Fruit fly (Drosophila melanogaster) whole organism, pupa: ENCODE results near the gene promL.

Experiments used
- CG10348 ChIP-seq: fragments of 200-800 bp; sonication (Bioruptor generic); IDR thresholded peaks from 2 replicates; pipeline ENCODE4 v1.3.6; 2022; ENCODE audit warnings: missing biosample characterization, missing genetic modification characterization
- CG12605 ChIP-seq: fragments of 200-800 bp; sonication (Bioruptor generic); IDR thresholded peaks from 2 replicates; pipeline ENCODE4 v1.3.6; 2022; ENCODE audit warnings: missing biosample characterization, missing genetic modification characterization
- CG13204 ChIP-seq: fragments of 200-800 bp; sonication (Bioruptor generic); optimal IDR thresholded peaks from 2 replicates; lab custom pipeline; 2018; ENCODE audit warnings: missing biosample characterization, mild to moderate bottlenecking, missing genetic modification characterization, moderate library complexity
- CG14655 ChIP-seq: fragments of 200-800 bp; sonication (Bioruptor generic); optimal IDR thresholded peaks from 3 replicates; lab custom pipeline; 2017; ENCODE audit warnings: mild to moderate bottlenecking, missing biosample characterization, missing genetic modification reagents, missing genetic modification characterization
- CG15710 ChIP-seq: fragments of 200-800 bp; sonication (Bioruptor generic); optimal IDR thresholded peaks from 2 replicates; lab custom pipeline; 2018; ENCODE audit warnings: missing biosample characterization, mild to moderate bottlenecking, missing genetic modification characterization, moderate library complexity
- CG17806 ChIP-seq: fragments of 200-800 bp; sonication (Bioruptor generic); optimal IDR thresholded peaks from 2 replicates; lab custom pipeline; 2018; ENCODE audit warnings: missing biosample characterization, mild to moderate bottlenecking, missing genetic modification characterization, moderate library complexity
- CG32121 ChIP-seq: fragments of 200-800 bp; sonication (Bioruptor generic); IDR thresholded peaks from 2 replicates; pipeline ENCODE4 v1.3.6; 2022; ENCODE audit warnings: missing biosample characterization, missing genetic modification characterization
- CG34367 ChIP-seq: fragments of 200-800 bp; sonication (Bioruptor generic); optimal IDR thresholded peaks from 2 replicates; lab custom pipeline; 2018; ENCODE audit warnings: missing biosample characterization, mild to moderate bottlenecking, missing genetic modification characterization
- CG4496 ChIP-seq: fragments of 200-800 bp; sonication (Bioruptor generic); IDR thresholded peaks from 3 replicates; pipeline ENCODE4 v1.3.6; 2022; ENCODE audit warnings: missing biosample characterization, missing genetic modification characterization
- CG8159 ChIP-seq: fragments of 200-800 bp; sonication (Bioruptor generic); optimal IDR thresholded peaks from 3 replicates; lab custom pipeline; 2018; ENCODE audit warnings: missing biosample characterization, mild to moderate bottlenecking, missing genetic modification characterization, moderate library complexity
- CG8301 ChIP-seq: fragments of 200-800 bp; sonication (Bioruptor generic); optimal IDR thresholded peaks from 2 replicates; lab custom pipeline; 2018; ENCODE audit warnings: missing biosample characterization, mild to moderate bottlenecking, missing genetic modification characterization
- CG9948 ChIP-seq: fragments of 200-800 bp; sonication (Bioruptor generic); optimal IDR thresholded peaks from 2 replicates; lab custom pipeline; 2018; ENCODE audit warnings: missing biosample characterization, mild to moderate bottlenecking, missing genetic modification characterization, moderate library complexity
- D1 ChIP-seq: fragments of 200-800 bp; sonication (Bioruptor generic); optimal IDR thresholded peaks from 2 replicates; lab custom pipeline; 2018; ENCODE audit warnings: missing biosample characterization, mild to moderate bottlenecking, missing genetic modification characterization, moderate library complexity
- EcR ChIP-seq: fragments of 200-800 bp; sonication (Bioruptor generic); optimal IDR thresholded peaks from 3 replicates; lab custom pipeline; 2019; ENCODE audit warnings: missing biosample characterization, missing genetic modification characterization, mild to moderate bottlenecking, moderate library complexity, missing genetic modification reagents
- Ets98B ChIP-seq: fragments of 200-800 bp; sonication (Bioruptor generic); IDR thresholded peaks from 2 replicates; pipeline ENCODE4 v1.3.6; 2022; ENCODE audit warnings: missing biosample characterization, missing genetic modification characterization
- Pif1A ChIP-seq: fragments of 200-800 bp; sonication (Bioruptor generic); optimal IDR thresholded peaks from 3 replicates; lab custom pipeline; 2016; ENCODE audit warnings: missing biosample characterization, missing genetic modification characterization
- Pif1B ChIP-seq: fragments of 200-800 bp; sonication (Bioruptor generic); optimal IDR thresholded peaks from 3 replicates; lab custom pipeline; 2016; ENCODE audit warnings: missing biosample characterization, missing genetic modification characterization
- Snoo ChIP-seq: fragments of 200-800 bp; sonication (Bioruptor generic); optimal IDR thresholded peaks from 3 replicates; lab custom pipeline; 2017; ENCODE audit warnings: missing biosample characterization, mild to moderate bottlenecking, missing genetic modification characterization, inconsistent platforms
- fd96Ca ChIP-seq: fragments of 200-800 bp; sonication (Bioruptor generic); IDR thresholded peaks from 3 replicates; pipeline ENCODE4 v1.3.6; 2022; ENCODE audit warnings: missing biosample characterization, missing genetic modification characterization
- gl ChIP-seq: fragments of 200-800 bp; sonication (Bioruptor generic); optimal IDR thresholded peaks from 2 replicates; lab custom pipeline; 2018; ENCODE audit warnings: missing biosample characterization, mild to moderate bottlenecking, missing genetic modification characterization
- rn ChIP-seq: fragments of 200-800 bp; sonication (Bioruptor generic); IDR thresholded peaks from 2 replicates; pipeline ENCODE4 v1.3.6; 2022; ENCODE audit warnings: missing biosample characterization, missing genetic modification characterization

promL gene

DNA sequence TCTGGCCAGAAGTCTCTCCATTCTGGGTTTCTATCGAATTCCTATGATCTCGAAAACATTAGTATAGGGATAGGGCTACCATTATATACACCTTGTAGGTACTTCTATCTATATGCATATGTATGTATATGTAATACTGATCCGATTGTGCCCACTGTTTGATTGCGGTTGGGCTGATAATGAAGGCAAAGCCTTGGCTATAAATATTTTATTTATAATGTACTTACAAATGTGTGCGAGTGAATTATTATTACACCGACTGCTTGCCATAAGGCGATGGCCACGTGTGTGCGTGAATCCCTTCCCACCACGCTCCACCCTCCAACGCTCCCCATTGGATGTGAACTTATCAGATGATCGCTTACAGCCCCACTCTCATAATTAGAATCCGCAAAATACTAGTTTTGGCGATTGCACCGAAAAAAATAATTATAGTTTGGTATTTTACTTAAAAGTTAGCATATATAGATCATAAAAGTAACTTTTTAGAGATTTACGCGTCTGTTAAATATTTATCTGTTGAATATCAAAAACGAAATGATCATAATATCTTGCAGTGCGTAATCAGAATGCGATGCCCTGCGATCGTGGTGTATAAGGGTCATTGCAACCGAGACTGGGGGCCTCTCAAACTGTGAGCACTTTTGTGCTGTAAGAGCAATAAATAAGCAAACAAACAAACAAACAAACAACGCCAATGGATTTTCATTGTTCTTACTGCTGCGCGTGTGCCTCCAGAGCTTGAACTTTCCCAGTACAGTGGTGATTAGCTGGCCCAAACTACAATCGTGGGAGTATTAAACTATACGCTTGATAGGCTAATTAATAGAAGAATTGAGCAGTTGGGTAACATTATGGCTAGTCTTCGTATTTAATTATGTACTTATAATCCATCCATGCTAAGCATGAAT is 47.2 kb downstream of the promL start:
- peak; percentile 30 for TF ChIP-seq CG8301 (tag; lab: Kevin White, UChicago)
- TF ChIP-seq rn (GFP tag; lab: Robert Waterston, UW), result peak; percentile 4; the same call in 1 of the 2 replicates
- peak; percentile 42 for TF ChIP-seq CG15710 (tag; lab: Kevin White, UChicago)
- no peak for TF ChIP-seq gl (tag; lab: Kevin White, UChicago)
- no peak for TF ChIP-seq CG10348 (GFP tag; lab: Robert Waterston, UW)
- no peak for TF ChIP-seq D1 (tag; lab: Kevin White, UChicago)
- peak; percentile 12; the same call in 1 of the 2 replicates for TF ChIP-seq Ets98B
- TF ChIP-seq CG8159 (tag; lab: Kevin White, UChicago), result peak; percentile 46
- peak; percentile 40 for TF ChIP-seq CG14655 (GFP tag; lab: Kevin White, UChicago)
- TF ChIP-seq Pif1A (GFP tag; lab: Kevin White, UChicago), result no peak
- no peak for TF ChIP-seq Snoo (tag; lab: Kevin White, UChicago)
- peak; percentile 42 for TF ChIP-seq CG12605 (GFP tag; lab: Robert Waterston, UW)
- TF ChIP-seq CG13204 (GFP tag; lab: Kevin White, UChicago), result no peak
- peak; percentile 41 for TF ChIP-seq CG9948 (tag; lab: Kevin White, UChicago)
- TF ChIP-seq fd96Ca, result peak; percentile 7; the same call in 1 of the 3 replicates
- peak; percentile 30 for TF ChIP-seq CG17806 (tag; lab: Kevin White, UChicago)
- peak; percentile 59 for TF ChIP-seq CG32121
- TF ChIP-seq Pif1B (GFP tag; lab: Kevin White, UChicago), result no peak
- no peak for TF ChIP-seq CG34367
- TF ChIP-seq EcR (GFP tag; lab: Kevin White, UChicago), result peak; percentile 52
- TF ChIP-seq CG4496 (GFP tag; lab: Robert Waterston, UW), result peak; percentile 79; the same call in 2 of the 3 replicates

DNA sequence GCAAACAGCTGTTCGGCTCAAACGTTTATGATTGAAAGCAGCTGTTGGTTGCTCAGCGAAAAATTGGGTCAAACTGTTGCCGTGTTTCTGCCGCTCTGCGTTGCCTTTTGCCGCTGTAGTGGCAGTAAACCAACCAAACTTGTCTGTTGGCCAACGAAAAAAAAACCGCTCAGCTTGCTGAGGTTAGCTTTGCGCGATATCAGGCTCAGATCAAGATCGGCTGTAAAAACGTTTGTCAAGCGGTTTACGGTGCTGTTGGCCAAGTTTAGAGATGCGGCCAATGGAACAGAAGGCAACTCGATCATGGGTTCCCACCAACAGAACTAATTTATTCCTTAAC is 48.4 kb downstream of the promL start:
- TF ChIP-seq Ets98B, result no peak
- TF ChIP-seq CG9948 (tag; lab: Kevin White, UChicago), result no peak
- TF ChIP-seq CG17806 (tag; lab: Kevin White, UChicago), result no peak
- no peak for TF ChIP-seq Snoo (tag; lab: Kevin White, UChicago)
- TF ChIP-seq EcR (GFP tag; lab: Kevin White, UChicago), result no peak
- no peak for TF ChIP-seq CG15710 (tag; lab: Kevin White, UChicago)
- no peak for TF ChIP-seq CG12605 (GFP tag; lab: Robert Waterston, UW)
- TF ChIP-seq rn (GFP tag; lab: Robert Waterston, UW), result no peak
- no peak for TF ChIP-seq gl (tag; lab: Kevin White, UChicago)
- TF ChIP-seq CG8301 (tag; lab: Kevin White, UChicago), result no peak
- TF ChIP-seq CG34367, result no peak
- no peak for TF ChIP-seq CG10348 (GFP tag; lab: Robert Waterston, UW)
- no peak for TF ChIP-seq Pif1B (GFP tag; lab: Kevin White, UChicago)
- no peak for TF ChIP-seq D1 (tag; lab: Kevin White, UChicago)
- TF ChIP-seq CG14655 (GFP tag; lab: Kevin White, UChicago), result no peak
- TF ChIP-seq fd96Ca, result no peak
- TF ChIP-seq CG4496 (GFP tag; lab: Robert Waterston, UW), result no peak
- TF ChIP-seq CG32121, result no peak
- TF ChIP-seq CG13204 (GFP tag; lab: Kevin White, UChicago), result no peak
- TF ChIP-seq Pif1A (GFP tag; lab: Kevin White, UChicago), result no peak

DNA sequence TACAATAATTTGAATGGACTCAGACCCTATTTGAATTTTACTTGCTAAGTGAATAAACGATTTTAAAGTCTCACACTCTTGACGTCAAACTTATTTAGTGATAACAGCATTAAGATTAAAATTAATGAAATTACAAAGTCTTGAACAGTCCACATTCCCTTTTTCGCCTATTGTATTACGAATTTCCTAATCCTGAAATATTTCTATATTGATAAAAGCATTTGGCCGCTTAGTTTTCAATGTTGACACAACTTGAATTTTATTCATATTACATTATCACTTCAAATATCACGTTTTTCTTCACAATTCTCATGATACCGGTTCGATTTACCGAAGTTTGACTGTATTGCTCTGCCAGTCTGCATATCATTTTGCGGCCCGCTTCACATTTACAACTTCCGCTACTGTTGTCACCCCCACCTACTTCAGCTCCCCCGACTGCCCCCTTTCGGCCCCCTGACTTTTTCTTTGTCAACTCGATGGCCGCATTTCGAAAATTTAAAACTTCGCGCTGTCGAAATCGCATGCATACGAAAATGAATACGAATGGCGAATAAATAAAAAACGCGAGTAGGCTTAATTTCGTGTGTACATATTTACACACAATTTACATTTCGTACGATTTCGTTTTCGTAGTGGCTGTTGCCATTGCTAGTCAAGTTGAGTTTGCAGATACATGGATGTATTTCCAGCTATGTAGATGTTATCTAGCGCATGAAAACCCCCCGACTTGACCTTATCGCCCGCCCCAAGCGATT is 48.9 kb downstream of the promL start:
- TF ChIP-seq D1 (tag; lab: Kevin White, UChicago), result no peak
- TF ChIP-seq CG8301 (tag; lab: Kevin White, UChicago), result peak; percentile 56
- peak; percentile 28 for TF ChIP-seq CG9948 (tag; lab: Kevin White, UChicago)
- TF ChIP-seq rn (GFP tag; lab: Robert Waterston, UW), result no peak
- no peak for TF ChIP-seq Ets98B
- no peak; the same call in 2 of the 3 replicates for TF ChIP-seq CG4496 (GFP tag; lab: Robert Waterston, UW)
- TF ChIP-seq CG13204 (GFP tag; lab: Kevin White, UChicago), result no peak
- no peak for TF ChIP-seq CG10348 (GFP tag; lab: Robert Waterston, UW)
- TF ChIP-seq Snoo (tag; lab: Kevin White, UChicago), result peak; percentile 46
- TF ChIP-seq CG32121, result no peak
- TF ChIP-seq gl (tag; lab: Kevin White, UChicago), result no peak
- TF ChIP-seq CG14655 (GFP tag; lab: Kevin White, UChicago), result peak; percentile 32
- no peak for TF ChIP-seq CG12605 (GFP tag; lab: Robert Waterston, UW)
- peak; percentile 55 for TF ChIP-seq CG8159 (tag; lab: Kevin White, UChicago)
- TF ChIP-seq CG34367, result no peak
- TF ChIP-seq Pif1A (GFP tag; lab: Kevin White, UChicago), result peak; percentile 12
- TF ChIP-seq EcR (GFP tag; lab: Kevin White, UChicago), result no peak
- TF ChIP-seq Pif1B (GFP tag; lab: Kevin White, UChicago), result no peak
- TF ChIP-seq CG17806 (tag; lab: Kevin White, UChicago), result peak; percentile 16
- TF ChIP-seq CG15710 (tag; lab: Kevin White, UChicago), result peak; percentile 47
- no peak for TF ChIP-seq fd96Ca

DNA sequence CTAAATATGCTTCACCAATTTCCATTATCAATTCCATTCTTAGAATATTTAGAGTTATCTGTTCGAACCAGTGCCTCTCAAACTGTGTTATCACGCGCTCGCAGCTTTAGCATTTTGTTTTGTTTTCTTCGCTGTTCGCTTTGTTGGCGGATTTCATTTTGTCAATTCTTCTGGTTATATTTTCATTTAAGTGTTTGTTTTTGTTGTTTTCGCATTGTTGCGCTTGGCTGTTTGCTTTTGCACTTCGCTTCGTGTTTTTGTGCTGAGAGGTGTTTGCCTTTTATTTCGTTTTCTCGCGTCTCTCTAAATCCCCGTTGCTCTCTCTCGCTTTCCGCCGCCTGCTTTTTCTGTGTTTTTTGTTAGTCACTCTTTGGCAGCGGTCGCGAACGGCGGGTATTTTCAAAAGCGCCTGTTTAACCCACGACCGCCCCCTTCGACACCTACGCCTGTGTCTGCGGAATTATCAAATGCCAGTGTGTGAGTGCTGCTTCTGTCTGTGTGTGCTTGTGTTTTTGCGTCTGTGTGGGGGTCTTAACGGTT is 49.9 kb downstream of the promL start:
- TF ChIP-seq Pif1B (GFP tag; lab: Kevin White, UChicago) (peak; percentile 42), CG34367 (peak; percentile 65), EcR (GFP tag; lab: Kevin White, UChicago) (peak; percentile 57), gl (tag; lab: Kevin White, UChicago) (peak; percentile 50), CG17806 (tag; lab: Kevin White, UChicago) (peak; percentile 23), CG8301 (tag; lab: Kevin White, UChicago) (peak; percentile 16), CG10348 (GFP tag; lab: Robert Waterston, UW) (no peak), Snoo (tag; lab: Kevin White, UChicago) (peak; percentile 27), CG12605 (GFP tag; lab: Robert Waterston, UW) (peak; percentile 92), CG13204 (GFP tag; lab: Kevin White, UChicago) (peak; percentile 91), CG32121 (peak; percentile 64; the same call in 1 of the 2 replicates), CG14655 (GFP tag; lab: Kevin White, UChicago) (peak; percentile 27), CG8159 (tag; lab: Kevin White, UChicago) (peak; percentile 31), CG9948 (tag; lab: Kevin White, UChicago) (peak; percentile 9), Pif1A (GFP tag; lab: Kevin White, UChicago) (peak; percentile 58), D1 (tag; lab: Kevin White, UChicago) (peak; percentile 4), CG4496 (GFP tag; lab: Robert Waterston, UW) (peak; percentile 81), fd96Ca (peak; percentile 74), CG15710 (tag; lab: Kevin White, UChicago) (peak; percentile 65), rn (GFP tag; lab: Robert Waterston, UW) (peak; percentile 6; the same call in 1 of the 2 replicates), Ets98B (peak; percentile 78)
